Fruit fly (Drosophila melanogaster) whole organism, prepupa: ENCODE data around the gene MRG15.
A peak's percentile ranks its signal among the peaks of the same experiment; 100 is the strongest.

Experiments
- CG16779 ChIP-seq: fragments of 200-800 bp; sonication (Bioruptor generic); optimal IDR thresholded peaks from 3 replicates; lab custom pipeline; 2017; ENCODE audit warnings: missing biosample characterization, mild to moderate bottlenecking, missing genetic modification characterization
- CG6792 ChIP-seq: fragments of 200-800 bp; sonication (Bioruptor generic); optimal IDR thresholded peaks from 3 replicates; lab custom pipeline; 2016; ENCODE audit warnings: missing biosample characterization, missing genetic modification characterization
- CG8119 ChIP-seq: fragments of 200-800 bp; sonication (Bioruptor generic); IDR thresholded peaks from 3 replicates; pipeline ENCODE4 v1.3.6; 2022; ENCODE audit warnings: missing biosample characterization, missing genetic modification characterization
- CG8319 ChIP-seq: fragments of 200-800 bp; sonication (Bioruptor generic); optimal IDR thresholded peaks from 3 replicates; lab custom pipeline; 2016; ENCODE audit warnings: missing biosample characterization, missing genetic modification characterization
- CG9139 ChIP-seq: fragments of 200-800 bp; sonication (Bioruptor generic); optimal IDR thresholded peaks from 3 replicates; lab custom pipeline; 2017; ENCODE audit warnings: missing biosample characterization, mild to moderate bottlenecking, missing genetic modification characterization
- Eip93F ChIP-seq: fragments of 200-800 bp; sonication (Bioruptor generic); optimal IDR thresholded peaks from 2 replicates; lab custom pipeline; 2016; ENCODE audit warnings: missing biosample characterization, mild to moderate bottlenecking, missing genetic modification characterization
- Ets96B ChIP-seq: fragments of 200-800 bp; optimal IDR thresholded peaks from 2 replicates; lab custom pipeline; 2019; ENCODE audit warnings: missing biosample characterization, mild to moderate bottlenecking, missing genetic modification characterization, moderate library complexity
- Met ChIP-seq: fragments of 200-800 bp; sonication (Bioruptor generic); optimal IDR thresholded peaks from 3 replicates; lab custom pipeline; 2016; ENCODE audit warnings: missing biosample characterization, missing genetic modification characterization
- OdsH ChIP-seq: fragments of 200-800 bp; sonication (Bioruptor generic); optimal IDR thresholded peaks from 3 replicates; lab custom pipeline; 2016; ENCODE audit warnings: missing biosample characterization, missing genetic modification characterization
- Sox102F ChIP-seq: fragments of 200-800 bp; sonication (Bioruptor generic); optimal IDR thresholded peaks from 2 replicates; lab custom pipeline; 2016; ENCODE audit warnings: missing biosample characterization, mild to moderate bottlenecking, missing genetic modification characterization
- acj6 ChIP-seq: fragments of 200-800 bp; sonication (Bioruptor generic); optimal IDR thresholded peaks from 3 replicates; lab custom pipeline; 2016; ENCODE audit warnings: missing biosample characterization, missing genetic modification characterization
- cyc ChIP-seq: fragments of 200-800 bp; sonication (Bioruptor generic); optimal IDR thresholded peaks from 3 replicates; lab custom pipeline; 2016; ENCODE audit warnings: missing biosample characterization, missing genetic modification characterization
- fd85E ChIP-seq: fragments of 200-800 bp; sonication (Bioruptor generic); optimal IDR thresholded peaks from 3 replicates; lab custom pipeline; 2016; ENCODE audit warnings: missing biosample characterization, missing genetic modification characterization

dm6 chr3R:15291551-15292223, 13.8 kb upstream of the MRG15 start:
- TF ChIP-seq CG8119 (GFP tag; lab: Robert Waterston, UW) (no peak), fd85E (GFP tag; lab: Kevin White, UChicago) (no peak), OdsH (GFP tag; lab: Kevin White, UChicago) (no peak), CG9139 (GFP tag; lab: Kevin White, UChicago) (peak; percentile 33), Ets96B (tag; lab: Kevin White, UChicago) (no peak), acj6 (GFP tag; lab: Kevin White, UChicago) (no peak), cyc (GFP tag; lab: Kevin White, UChicago) (no peak), Sox102F (GFP tag; lab: Kevin White, UChicago) (no peak), CG8319 (GFP tag; lab: Kevin White, UChicago) (no peak), Eip93F (no peak), CG6792 (GFP tag; lab: Kevin White, UChicago) (no peak), CG16779 (tag; lab: Kevin White, UChicago) (no peak), Met (GFP tag; lab: Kevin White, UChicago) (no peak)
